Fruit fly (Drosophila melanogaster): Measurements from ENCODE around the gene CG12479.

The CG12479 gene

DNA sequence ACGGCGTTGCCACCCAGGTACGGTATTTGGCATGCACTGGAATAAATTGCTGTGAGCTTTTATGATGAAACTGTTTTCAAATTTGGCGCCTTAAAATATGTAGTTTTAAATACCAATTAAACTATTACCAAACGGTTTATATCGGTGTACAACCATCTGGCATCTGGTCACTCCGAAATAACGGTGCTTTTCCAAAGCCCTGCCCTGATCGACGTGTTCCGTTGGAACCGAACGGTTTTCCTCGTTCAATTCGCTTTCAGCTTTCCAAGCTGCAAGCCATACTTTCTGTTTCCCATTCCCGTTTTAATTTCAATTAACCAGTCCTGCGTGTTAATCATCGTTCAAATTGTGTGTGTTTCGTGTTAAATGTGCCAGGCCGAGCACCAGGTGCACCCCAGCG lies 41.2 kb upstream of the CG12479 start, which contains the start of gene yl:
yl (plus strand) TSS at position 202 of the 400 bp plus-strand sequence.
- TF ChIP-seq CG9139 (GFP tag; optimal IDR thresholded peaks at IDR 0.05): no peak
- no peak for TF ChIP-seq CG10669 (GFP tag; optimal IDR thresholded peaks at IDR 0.05)
- TF ChIP-seq cyc (GFP tag; optimal IDR thresholded peaks at IDR 0.05): no peak
- no peak for TF ChIP-seq acj6 (GFP tag; optimal IDR thresholded peaks at IDR 0.05)
- TF ChIP-seq CG16779 (tag; optimal IDR thresholded peaks at IDR 0.05): no peak
- no peak for TF ChIP-seq Ets96B (tag; optimal IDR thresholded peaks at IDR 0.05)
- TF ChIP-seq fd59A (GFP tag; optimal IDR thresholded peaks at IDR 0.05): no peak
- no peak for TF ChIP-seq Met (GFP tag; optimal IDR thresholded peaks at IDR 0.05)

DNA sequence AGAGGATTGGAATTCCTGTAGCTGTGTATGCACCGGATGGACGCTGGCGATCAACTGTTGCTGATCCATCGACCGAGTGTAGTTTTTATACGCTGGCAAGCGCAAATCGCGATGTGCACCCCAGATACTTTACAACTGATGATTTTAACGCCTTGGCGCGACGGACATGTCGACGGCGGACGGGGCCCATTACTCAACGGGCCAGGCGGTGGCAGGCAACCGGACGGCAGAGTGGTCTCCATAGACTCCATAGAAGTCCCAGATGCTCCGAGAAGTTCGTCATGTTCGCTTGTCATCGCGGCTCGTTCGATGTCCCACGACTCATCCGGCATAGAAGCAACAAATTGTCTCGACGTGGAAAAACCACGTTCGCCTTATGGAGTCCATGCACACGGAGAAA lies 40.1 kb upstream of the CG12479 start, which contains the start of gene CG13403:
CG13403 (minus strand) TSS at position 101 of the 400 bp plus-strand sequence.
- TF ChIP-seq CG6808 (GFP tag; optimal IDR thresholded peaks at IDR 0.05): no peak
- TF ChIP-seq acj6 (GFP tag; optimal IDR thresholded peaks at IDR 0.05): no peak

DNA sequence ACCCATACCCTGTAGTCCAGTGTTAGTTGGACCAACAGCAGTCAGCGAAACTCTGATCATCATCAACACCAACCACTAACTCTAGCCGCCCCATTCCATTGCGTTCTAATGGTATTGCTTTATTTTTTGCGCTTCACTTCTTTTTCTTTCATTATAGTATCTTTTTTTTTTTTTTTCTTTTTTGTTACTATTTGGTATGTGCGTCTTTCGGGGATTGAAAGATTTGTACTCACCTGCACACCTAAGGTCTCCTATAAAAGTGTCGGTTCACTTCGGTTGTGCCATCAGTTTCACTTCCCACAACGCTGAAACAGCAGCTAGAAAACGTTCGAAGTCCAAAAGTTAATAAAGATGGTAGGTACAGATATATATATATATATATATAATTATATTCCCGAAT lies 37.4 kb upstream of the CG12479 start, which contains the start of gene CG11585:
CG11585 (plus strand) TSS at position 301 of the 400 bp plus-strand sequence.
- TF ChIP-seq ss (GFP tag; optimal IDR thresholded peaks at IDR 0.05): no peak
- TF ChIP-seq Ets96B (tag; optimal IDR thresholded peaks at IDR 0.05): no peak
- no peak for TF ChIP-seq fd85E (GFP tag; optimal IDR thresholded peaks at IDR 0.05)
- TF ChIP-seq pdm3 (GFP tag; optimal IDR thresholded peaks at IDR 0.05): no peak
- TF ChIP-seq acj6 (GFP tag; optimal IDR thresholded peaks at IDR 0.05): no peak

DNA sequence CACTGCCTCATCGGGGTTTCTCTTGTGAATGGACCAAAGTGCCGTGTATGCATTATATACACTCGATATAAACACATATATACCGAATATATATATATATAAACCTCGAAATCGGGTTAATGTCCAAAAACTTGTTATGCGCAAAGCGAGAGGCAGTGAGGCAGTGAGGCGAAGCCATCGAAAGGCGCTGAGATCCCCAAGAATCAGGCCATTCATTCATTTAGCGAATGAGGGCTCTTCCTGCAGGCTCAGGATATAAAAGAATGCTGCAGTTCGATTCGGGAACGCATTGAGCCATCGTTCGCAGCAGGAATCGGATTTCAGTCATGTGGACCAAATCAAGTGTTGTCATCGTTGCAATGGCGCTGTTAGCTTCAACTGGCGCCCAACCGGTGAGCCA lies 35.1 kb upstream of the CG12479 start, which contains the start of gene CG12481:
CG12481 (plus strand) TSS at position 301 of the 400 bp plus-strand sequence.
- TF ChIP-seq CG3032 (tag; optimal IDR thresholded peaks at IDR 0.05): no peak
- TF ChIP-seq Sox15 (GFP tag; optimal IDR thresholded peaks at IDR 0.05): no peak

DNA sequence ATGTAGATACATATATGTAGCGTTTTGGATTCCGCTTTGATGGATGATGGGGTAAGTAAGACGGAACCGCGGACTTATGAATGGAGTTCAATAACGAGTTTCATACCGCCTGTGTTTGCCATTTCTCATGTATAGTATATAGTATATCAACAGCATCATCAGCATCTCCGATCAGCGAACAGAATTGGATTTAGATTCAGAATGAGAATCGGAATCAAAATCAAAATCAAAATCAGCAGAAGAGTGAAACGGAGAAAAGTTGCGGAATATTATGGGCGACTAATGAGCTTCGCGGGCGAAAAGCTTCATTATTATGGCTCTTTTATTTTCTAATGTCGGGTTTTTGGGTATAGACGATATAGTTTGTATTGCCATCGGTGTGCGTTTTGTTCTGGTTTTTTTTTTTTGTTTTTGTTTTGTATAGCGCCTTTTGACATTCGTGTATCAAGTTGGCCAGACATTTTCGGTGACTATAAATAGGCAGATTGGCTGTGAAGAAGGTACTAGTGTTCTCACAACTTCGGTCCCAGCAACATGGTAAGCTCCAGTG lies 32.3 kb upstream of the CG12479 start, which contains the start of gene CG32603:
CG32603 (plus strand) TSS at position 500 of the 550 bp plus-strand sequence.
- TF ChIP-seq Ets21C (GFP tag; optimal IDR thresholded peaks at IDR 0.05): no peak
- no peak for TF ChIP-seq dac (GFP tag; optimal IDR thresholded peaks at IDR 0.05)
- no peak for TF ChIP-seq CG3919 (GFP tag; optimal IDR thresholded peaks at IDR 0.05)
- no peak for TF ChIP-seq Met (GFP tag; optimal IDR thresholded peaks at IDR 0.05)
- no peak for TF ChIP-seq Hr38 (GFP tag; optimal IDR thresholded peaks at IDR 0.05)
- TF ChIP-seq cyc (GFP tag; optimal IDR thresholded peaks at IDR 0.05): no peak
- TF ChIP-seq acj6 (GFP tag; optimal IDR thresholded peaks at IDR 0.05): no peak

DNA sequence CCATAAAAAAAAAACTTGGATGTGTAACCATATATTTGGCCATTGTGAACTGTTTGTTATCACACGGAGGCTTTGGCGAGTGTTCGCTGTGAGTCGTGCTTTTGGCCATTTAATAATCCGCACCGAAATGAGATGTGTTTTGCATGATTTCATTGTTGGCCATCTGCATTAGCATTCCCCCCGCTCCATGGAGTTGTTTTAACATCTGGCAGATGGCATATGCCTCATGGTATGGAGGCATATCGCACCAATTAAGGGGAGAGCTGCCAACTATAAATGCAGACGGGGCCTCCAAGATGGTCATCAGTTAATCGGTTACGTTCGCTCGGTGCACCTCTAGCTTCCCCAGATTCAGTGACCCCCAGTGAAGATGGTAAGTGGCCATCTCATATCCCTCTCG lies 28.9 kb upstream of the CG12479 start, which contains the start of gene CG11584:
CG11584 (plus strand) TSS at position 301 of the 400 bp plus-strand sequence.
- TF ChIP-seq Eip75B (GFP tag; optimal IDR thresholded peaks at IDR 0.05): no peak
- no peak for TF ChIP-seq net (GFP tag; optimal IDR thresholded peaks at IDR 0.05)
- no peak for TF ChIP-seq dsx (GFP tag; optimal IDR thresholded peaks at IDR 0.05; ENCODE audit: poor library complexity, severe bottlenecking)
- no peak for TF ChIP-seq Sox15 (GFP tag; optimal IDR thresholded peaks at IDR 0.05)
- no peak for TF ChIP-seq svp (GFP tag)
- no peak for TF ChIP-seq CG6792 (GFP tag; optimal IDR thresholded peaks at IDR 0.05)
- TF ChIP-seq Ets96B (tag; optimal IDR thresholded peaks at IDR 0.05): no peak
- TF ChIP-seq topi (GFP tag; optimal IDR thresholded peaks at IDR 0.05): no peak

DNA sequence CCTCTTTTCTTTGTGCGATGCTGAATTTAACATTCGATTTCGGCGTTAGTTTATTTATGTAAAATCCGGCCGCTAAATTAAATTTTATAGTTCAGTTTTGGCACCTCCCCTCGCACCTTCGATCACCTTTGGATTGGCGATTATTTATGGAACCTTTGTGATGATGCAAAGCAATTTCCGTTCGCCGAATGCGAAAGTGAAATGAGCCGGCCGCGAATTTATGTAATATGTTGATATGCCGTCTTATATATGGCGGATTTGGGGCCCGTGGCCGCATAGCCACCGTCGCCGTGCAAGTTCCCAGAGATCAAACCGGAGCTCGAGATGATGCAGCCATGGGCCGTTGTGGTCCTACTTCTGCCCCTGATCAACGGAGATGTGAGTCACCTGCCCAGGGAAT lies 24.8 kb upstream of the CG12479 start, which contains the start of gene CG11581:
CG11581 (plus strand) TSS at position 301 of the 400 bp plus-strand sequence.
- TF ChIP-seq svp (GFP tag) (peak; percentile 4), CG8319 (GFP tag; optimal IDR thresholded peaks at IDR 0.05) (no peak), pdm3 (GFP tag; optimal IDR thresholded peaks at IDR 0.05) (no peak), Hr38 (GFP tag; optimal IDR thresholded peaks at IDR 0.05) (no peak), CG3032 (tag; optimal IDR thresholded peaks at IDR 0.05) (no peak), Blimp-1 (GFP tag; optimal IDR thresholded peaks at IDR 0.05) (no peak), CG9139 (GFP tag; optimal IDR thresholded peaks at IDR 0.05) (no peak)
